Worm (Caenorhabditis elegans) whole organism, early embryonic: Measurements from ENCODE around the gene H23N18.5.

Experiments
- B0310.2 ChIP-seq: sonication (generic microtip); optimal IDR thresholded peaks from 2 replicates; lab custom pipeline; 2016; ENCODE audit warnings: mild to moderate bottlenecking, missing genetic modification characterization, missing compliant biosample characterization
- ama-1 ChIP-seq: fragments of 150-350 bp; optimal IDR thresholded peaks from 2 replicates; lab custom pipeline; 2014
- ceh-13 ChIP-seq: fragments of 200-800 bp; sonication (Bioruptor generic); optimal IDR thresholded peaks from 2 replicates; lab custom pipeline; 2018; ENCODE audit warnings: mild to moderate bottlenecking, missing genetic modification characterization, missing compliant biosample characterization
- ets-7 ChIP-seq: sonication (generic microtip); optimal IDR thresholded peaks from 2 replicates; lab custom pipeline; 2016; ENCODE audit warnings: missing genotype, missing genetic modification characterization, missing compliant biosample characterization
- flt-1 ChIP-seq: fragments of 200-800 bp; sonication (Bioruptor generic); IDR thresholded peaks from 2 replicates; pipeline ENCODE4 v1.3.6; 2022; ENCODE audit warnings: missing genetic modification characterization, missing compliant biosample characterization
- hmg-4 ChIP-seq: fragments of 200-800 bp; sonication (Bioruptor generic); optimal IDR thresholded peaks from 2 replicates; lab custom pipeline; 2018; ENCODE audit warnings: mild to moderate bottlenecking, missing genetic modification characterization, missing compliant biosample characterization
- hnd-1 ChIP-seq: sonication (generic microtip); optimal IDR thresholded peaks from 2 replicates; lab custom pipeline; 2016; ENCODE audit warnings: missing genetic modification characterization, missing compliant biosample characterization
- scrt-1 ChIP-seq: fragments of 200-800 bp; sonication (Bioruptor generic); IDR thresholded peaks from 2 replicates; pipeline ENCODE4 v1.3.6; 2022; ENCODE audit warnings: missing genetic modification characterization, missing compliant biosample characterization
- sea-1 ChIP-seq: fragments of 200-800 bp; sonication (Bioruptor generic); conservative IDR thresholded peaks from 2 replicates; pipeline ENCODE4 v1.3.6; 2022; ENCODE audit warnings: missing genetic modification characterization, missing compliant biosample characterization

- no peak for TF ChIP-seq ama-1 (lab: Kevin White, UChicago)
- TF ChIP-seq flt-1 (GFP tag; lab: Robert Waterston, UW): no peak
- TF ChIP-seq ets-7: no peak
- no peak for TF ChIP-seq scrt-1 (GFP tag; lab: Robert Waterston, UW)
- TF ChIP-seq ceh-13 (GFP tag; lab: Kevin White, UChicago): no peak
- TF ChIP-seq sea-1 (GFP tag; lab: Robert Waterston, UW): no peak
- no peak for TF ChIP-seq hnd-1 (tag; lab: Kevin White, UChicago)
- no peak for TF ChIP-seq B0310.2 (tag; lab: Kevin White, UChicago)
- no peak for TF ChIP-seq hmg-4 (GFP tag; lab: Kevin White, UChicago)
These were observed 39.3 kb upstream of the H23N18.5 start, which contains the start of gene str-207 for ce11 chrV:4951434-4951833.
